Fruit fly (Drosophila melanogaster) whole organism, wandering third instar larva: ENCODE measurements around the gene pelo.

Experiments
- Abd-B ChIP-seq: fragments of >200 bp; optimal IDR thresholded peaks from 2 replicates; lab custom pipeline; 2017; ENCODE audit warnings: missing biosample characterization, missing genetic modification characterization
- CG32264 ChIP-seq: fragments of 200-800 bp; sonication (Bioruptor generic); optimal IDR thresholded peaks from 2 replicates; lab custom pipeline; 2016; ENCODE audit warnings: missing biosample characterization, missing genetic modification characterization
- CG9705 ChIP-seq: fragments of 200-800 bp; sonication (Bioruptor generic); optimal IDR thresholded peaks from 2 replicates; lab custom pipeline; 2018; ENCODE audit warnings: missing biosample characterization, mild to moderate bottlenecking, missing genetic modification characterization
- CrebA ChIP-seq: fragments of 200-800 bp; sonication (Bioruptor generic); optimal IDR thresholded peaks from 2 replicates; lab custom pipeline; 2016; ENCODE audit warnings: missing biosample characterization, mild to moderate bottlenecking, missing genetic modification characterization, borderline replicate concordance
- Dif ChIP-seq: fragments of 200-275, 200-300 bp; sonication (Bioruptor generic); optimal IDR thresholded peaks from 2 replicates; lab custom pipeline; 2018; ENCODE audit warnings: missing biosample characterization, missing genetic modification characterization; ENCODE audit not compliant: partially characterized antibody
- HLH106 ChIP-seq: fragments of 200-800 bp; optimal IDR thresholded peaks from 3 replicates; lab custom pipeline; 2019; ENCODE audit warnings: missing biosample characterization, mild to moderate bottlenecking, missing genetic modification characterization, moderate library complexity
- Hr83 ChIP-seq: fragments of 200-300 bp; sonication (Bioruptor generic); optimal IDR thresholded peaks from 2 replicates; lab custom pipeline; 2016; ENCODE audit warnings: missing biosample characterization, mild to moderate bottlenecking, missing genetic modification characterization, moderate library complexity; ENCODE audit not compliant: poor library complexity, severe bottlenecking
- Jra ChIP-seq: sonication (Bioruptor generic); optimal IDR thresholded peaks from 2 replicates; lab custom pipeline; 2016; ENCODE audit warnings: missing biosample characterization, missing genetic modification characterization
- Mio ChIP-seq: sonication (Bioruptor generic); optimal IDR thresholded peaks from 2 replicates; lab custom pipeline; 2016; ENCODE audit warnings: missing biosample characterization, missing genetic modification characterization
- Myc ChIP-seq: fragments of >200 bp; optimal IDR thresholded peaks from 2 replicates; lab custom pipeline; 2017
- OdsH ChIP-seq: fragments of 200-800 bp; sonication (Bioruptor generic); optimal IDR thresholded peaks from 2 replicates; lab custom pipeline; 2016; ENCODE audit warnings: missing biosample characterization, mild to moderate bottlenecking, missing genetic modification characterization
- Rel ChIP-seq, 2 experiments: fragments of 200-800 bp; sonication (Bioruptor generic) in 1 of 2; optimal IDR thresholded peaks; 2 replicates in 1 of 2; 3 replicates in 1 of 2; lab custom pipeline; 2016 to 2019; ENCODE audit warnings: mild to moderate bottlenecking in 2 of 2, missing biosample characterization in 2 of 2, missing genetic modification characterization in 2 of 2, moderate library complexity in 1 of 2
- Sp1 ChIP-seq: fragments of 200-800 bp; sonication (Bioruptor generic); optimal IDR thresholded peaks from 3 replicates; lab custom pipeline; 2019; ENCODE audit warnings: missing biosample characterization, mild to moderate bottlenecking, missing genetic modification characterization, moderate library complexity
- br ChIP-seq: fragments of 200-800 bp; sonication (Bioruptor generic); optimal IDR thresholded peaks from 2 replicates; lab custom pipeline; 2016; ENCODE audit warnings: missing biosample characterization, missing genetic modification characterization
- dl ChIP-seq, 2 experiments: fragments of 175-275, 200-275 bp in 1 of 2; fragments of 200-275 bp in 1 of 2; sonication (Bioruptor generic); optimal IDR thresholded peaks; lab custom pipeline; 2018; ENCODE audit warnings: mild to moderate bottlenecking in 2 of 2, missing biosample characterization in 2 of 2, missing genetic modification characterization in 2 of 2, moderate library complexity in 2 of 2; ENCODE audit not compliant: partially characterized antibody in 2 of 2, insufficient read depth in 1 of 2
- dmrt93B ChIP-seq: fragments of 200-800 bp; sonication (Bioruptor generic); optimal IDR thresholded peaks from 2 replicates; lab custom pipeline; 2018; ENCODE audit warnings: missing biosample characterization, mild to moderate bottlenecking, missing genetic modification characterization
- ey ChIP-seq: fragments of 200-800 bp; sonication (Bioruptor generic); optimal IDR thresholded peaks from 2 replicates; lab custom pipeline; 2016; ENCODE audit warnings: missing biosample characterization, missing genetic modification characterization
- foxo ChIP-seq, 2 experiments: fragments of 200-800 bp; sonication (Bioruptor generic); optimal IDR thresholded peaks; 2 replicates in 1 of 2; 3 replicates in 1 of 2; lab custom pipeline; 2016 to 2017; ENCODE audit warnings: missing biosample characterization in 2 of 2, missing genetic modification characterization in 2 of 2
- fru ChIP-seq: fragments of 200-800 bp; sonication (Bioruptor generic); optimal IDR thresholded peaks from 3 replicates; lab custom pipeline; 2016; ENCODE audit warnings: missing biosample characterization, mild to moderate bottlenecking, missing genetic modification characterization
- lola ChIP-seq: fragments of >200 bp; optimal IDR thresholded peaks from 2 replicates; lab custom pipeline; 2017; ENCODE audit warnings: missing biosample characterization, missing genetic modification characterization
- psq ChIP-seq: fragments of 200-800 bp; sonication (Bioruptor generic); optimal IDR thresholded peaks from 3 replicates; lab custom pipeline; 2017; ENCODE audit warnings: missing biosample characterization, mild to moderate bottlenecking, missing genetic modification characterization, moderate library complexity
- rgr ChIP-seq: fragments of 200-800 bp; sonication (Bioruptor generic); optimal IDR thresholded peaks from 3 replicates; lab custom pipeline; 2016; ENCODE audit warnings: missing biosample characterization, mild to moderate bottlenecking, missing genetic modification characterization
- sv ChIP-seq: fragments of 200-800 bp; sonication (Bioruptor generic); optimal IDR thresholded peaks from 3 replicates; lab custom pipeline; 2016; ENCODE audit warnings: missing biosample characterization, missing genetic modification characterization
- tai ChIP-seq: sonication (Bioruptor generic); optimal IDR thresholded peaks from 2 replicates; lab custom pipeline; 2016; ENCODE audit warnings: missing biosample characterization, missing genetic modification characterization
- usp ChIP-seq: fragments of >200 bp; optimal IDR thresholded peaks from 2 replicates; lab custom pipeline; 2017; ENCODE audit warnings: missing biosample characterization, missing genetic modification characterization
- woc ChIP-seq: sonication (Bioruptor generic); optimal IDR thresholded peaks from 2 replicates; lab custom pipeline; 2016; ENCODE audit warnings: missing biosample characterization, mild to moderate bottlenecking, missing genetic modification characterization

The pelo gene

dm6 chr2L:9729618-9730284 lies 29.1 kb downstream of the pelo start, which contains the start of gene CG13116:
Gene CG13116, plus strand, starts transcription at chr2L:9729940.
- TF ChIP-seq OdsH (no peak), lola (GFP tag; lab: Kevin White, UChicago) (no peak), Abd-B (GFP tag; lab: Kevin White, UChicago) (no peak), Rel (GFP tag; optimal IDR thresholded peaks at IDR 0.05; lab: Kevin White, UChicago) (no peak), Rel (tag; optimal IDR thresholded peaks at IDR 0.05; lab: Kevin White, UChicago) (peak; percentile 82)

dm6 chr2L:9731269-9731668 lies 30.7 kb downstream of the pelo start:
- no peak for TF ChIP-seq sv (GFP tag; lab: Kevin White, UChicago)
- peak; percentile 72 for TF ChIP-seq Myc (lab: Kevin White, UChicago)

- TF ChIP-seq br (GFP tag; lab: Kevin White, UChicago) (no peak), psq (GFP tag; lab: Kevin White, UChicago) (no peak), Sp1 (GFP tag; lab: Kevin White, UChicago) (no peak), CG32264 (GFP tag; lab: Kevin White, UChicago) (no peak), rgr (GFP tag; lab: Kevin White, UChicago) (no peak), CrebA (GFP tag; lab: Kevin White, UChicago) (no peak), Abd-B (GFP tag; lab: Kevin White, UChicago) (no peak), sv (GFP tag; lab: Kevin White, UChicago) (no peak)
These were observed 33.5 kb downstream of the pelo start for dm6 chr2L:9734134-9734533.

- TF ChIP-seq tai (GFP tag; lab: Kevin White, UChicago) = no peak
- TF ChIP-seq ey (GFP tag; lab: Kevin White, UChicago) = peak; percentile 15
- peak; percentile 35 for TF ChIP-seq Sp1 (GFP tag; lab: Kevin White, UChicago)
- no peak for TF ChIP-seq rgr (GFP tag; lab: Kevin White, UChicago)
- TF ChIP-seq dl (GFP tag; optimal IDR thresholded peaks at IDR 0.05; lab: Kevin White, UChicago; ENCODE audit: insufficient read depth in 1 of 2, partially characterized antibody in 2 of 2) = no peak
- TF ChIP-seq br (GFP tag; lab: Kevin White, UChicago) = peak; percentile 19
- TF ChIP-seq Mio = no peak
- no peak for TF ChIP-seq Hr83 (GFP tag; lab: Kevin White, UChicago)
- no peak for TF ChIP-seq Myc (lab: Kevin White, UChicago)
- TF ChIP-seq CG9705 = peak; percentile 10
- peak; percentile 63 for TF ChIP-seq Jra (GFP tag; lab: Kevin White, UChicago)
- peak; percentile 34 for TF ChIP-seq OdsH
- peak; percentile 0 for TF ChIP-seq Dif (GFP tag; lab: Kevin White, UChicago)
- TF ChIP-seq dmrt93B (GFP tag; lab: Kevin White, UChicago) = peak; percentile 31
- TF ChIP-seq lola (GFP tag; lab: Kevin White, UChicago) = no peak
- peak; percentile 51 for TF ChIP-seq HLH106 (tag; lab: Kevin White, UChicago)
- TF ChIP-seq foxo (GFP tag; optimal IDR thresholded peaks at IDR 0.05; lab: Kevin White, UChicago) = peak in 1 of 2 experiments; percentile 31
- peak; percentile 19 for TF ChIP-seq woc (GFP tag; lab: Kevin White, UChicago)
- TF ChIP-seq psq (GFP tag; lab: Kevin White, UChicago) = peak; percentile 5
- TF ChIP-seq fru (GFP tag; lab: Kevin White, UChicago) = peak; percentile 14
These were observed 35.5 kb downstream of the pelo start, which contains the start of gene CG13117 for dm6 chr2L:9736000-9736695. Gene CG13117, plus strand, starts transcription at chr2L:9736645.

dm6 chr2L:9737360-9737759 lies 36.8 kb downstream of the pelo start:
- TF ChIP-seq OdsH (no peak), foxo (GFP tag; optimal IDR thresholded peaks at IDR 0.05; lab: Kevin White, UChicago) (no peak), psq (GFP tag; lab: Kevin White, UChicago) (no peak), lola (GFP tag; lab: Kevin White, UChicago) (no peak), sv (GFP tag; lab: Kevin White, UChicago) (no peak), usp (GFP tag; lab: Kevin White, UChicago) (no peak)
